Worm (Caenorhabditis elegans) whole organism, L4 larva: ENCODE data around the gene mrps-5.
A peak's percentile ranks its signal among the peaks of the same experiment; 100 is the strongest.

Source experiments
- F10B5.3 ChIP-seq: sonication (generic microtip); optimal IDR thresholded peaks from 2 replicates; lab custom pipeline; 2016; ENCODE audit warnings: mild to moderate bottlenecking, missing genetic modification characterization, missing compliant biosample characterization
- F37D6.2 ChIP-seq: sonication (generic microtip); optimal IDR thresholded peaks from 2 replicates; lab custom pipeline; 2016; ENCODE audit warnings: mild to moderate bottlenecking, missing genetic modification characterization, missing compliant biosample characterization
- Y5F2A.4 ChIP-seq: fragments of 200-800 bp; sonication (Bioruptor generic); optimal IDR thresholded peaks from 2 replicates; lab custom pipeline; 2018; ENCODE audit warnings: mild to moderate bottlenecking, missing genetic modification characterization, missing compliant biosample characterization
- Y75B8A.6 ChIP-seq: fragments of 200-800 bp; sonication (Bioruptor generic); IDR thresholded peaks from 2 replicates; pipeline ENCODE4 v1.3.6; 2022; ENCODE audit warnings: missing genetic modification reagents, missing genetic modification characterization, missing compliant biosample characterization
- aha-1 ChIP-seq: fragments of 150-350 bp; peaks from one replicate; lab custom pipeline; 2014; ENCODE audit warnings: missing biosample characterization, missing genetic modification characterization
- aly-2 ChIP-seq: sonication (generic microtip); optimal IDR thresholded peaks from 2 replicates; lab custom pipeline; 2018; ENCODE audit warnings: missing biosample characterization, missing genetic modification characterization
- ama-1 ChIP-seq: fragments of 150-350 bp; optimal IDR thresholded peaks from 2 replicates; lab custom pipeline; 2014; ENCODE audit warnings: inconsistent platforms, mixed read lengths
- attf-4 ChIP-seq: sonication (generic microtip); optimal IDR thresholded peaks from 3 replicates; lab custom pipeline; 2017; ENCODE audit warnings: missing biosample characterization, missing genetic modification characterization
- ceh-20 ChIP-seq: fragments of 200-800 bp; sonication (Bioruptor generic); IDR thresholded peaks from 2 replicates; pipeline ENCODE4 v1.3.6; 2022; ENCODE audit warnings: missing genetic modification reagents, missing genetic modification characterization, missing compliant biosample characterization
- ceh-44 ChIP-seq: fragments of 200-800 bp; sonication (Bioruptor generic); IDR thresholded peaks from 2 replicates; pipeline ENCODE4 v1.3.6; 2022; ENCODE audit warnings: missing genetic modification reagents, missing genetic modification characterization, missing compliant biosample characterization
- ces-1 ChIP-seq: fragments of 150-350 bp; sonication (generic microtip); optimal IDR thresholded peaks from 4 replicates; lab custom pipeline; 2014; ENCODE audit warnings: missing biosample characterization, missing genetic modification reagents, missing genetic modification characterization
- dmd-9 ChIP-seq: fragments of 200-800 bp; sonication (Bioruptor generic); IDR thresholded peaks from 2 replicates; pipeline ENCODE4 v1.3.6; 2022; ENCODE audit warnings: missing genetic modification reagents, missing genetic modification characterization, missing compliant biosample characterization
- duxl-1 ChIP-seq: sonication (generic microtip); optimal IDR thresholded peaks from 2 replicates; lab custom pipeline; 2016; ENCODE audit warnings: mild to moderate bottlenecking, missing genetic modification characterization, moderate library complexity, missing compliant biosample characterization; ENCODE audit not compliant: poor library complexity
- dve-1 ChIP-seq: sonication (generic microtip); optimal IDR thresholded peaks from 2 replicates; lab custom pipeline; 2017; ENCODE audit warnings: antibody characterized with exemption, mild to moderate bottlenecking, missing genetic modification characterization, missing compliant biosample characterization; ENCODE audit not compliant: insufficient read depth
- egl-27 ChIP-seq: sonication (generic microtip); optimal IDR thresholded peaks from 3 replicates; lab custom pipeline; 2017; ENCODE audit warnings: missing biosample characterization, missing genetic modification reagents, missing genetic modification characterization
- hlh-11 ChIP-seq: fragments of 200-800 bp; sonication (Bioruptor generic); optimal IDR thresholded peaks from 2 replicates; lab custom pipeline; 2018; ENCODE audit warnings: mild to moderate bottlenecking, missing genetic modification characterization, missing compliant biosample characterization
- hlh-30 ChIP-seq: sonication (generic microtip); optimal IDR thresholded peaks from 2 replicates; lab custom pipeline; 2017; ENCODE audit warnings: antibody characterized with exemption, mild to moderate bottlenecking, missing genetic modification characterization, missing compliant biosample characterization; ENCODE audit not compliant: insufficient read depth
- lin-29 ChIP-seq: fragments of 200-800 bp; sonication (Bioruptor generic); IDR thresholded peaks from 2 replicates; pipeline ENCODE4 v1.3.6; 2022; ENCODE audit warnings: missing genetic modification reagents, missing genetic modification characterization, missing compliant biosample characterization
- lin-38 ChIP-seq: fragments of 200-800 bp; sonication (Bioruptor generic); IDR thresholded peaks from 2 replicates; pipeline ENCODE4 v1.3.6; 2022; ENCODE audit warnings: missing genetic modification reagents, missing genetic modification characterization, missing compliant biosample characterization
- lsy-2 ChIP-seq, 2 experiments: fragments of 150-350 bp in 1 of 2; sonication (generic microtip) in 1 of 2; optimal IDR thresholded peaks; 2 replicates each; lab custom pipeline; 2014 to 2017; ENCODE audit warnings: missing biosample characterization in 2 of 2, missing genetic modification characterization in 2 of 2
- mdl-1 ChIP-seq, 2 experiments: fragments of 150-350 bp in 1 of 2; sonication (generic microtip) in 1 of 2; optimal IDR thresholded peaks; 2 replicates each; lab custom pipeline; 2014 to 2017; ENCODE audit warnings: missing biosample characterization in 2 of 2, missing genetic modification characterization in 2 of 2
- mep-1 ChIP-seq: fragments of 150-350 bp; sonication (generic microtip); optimal IDR thresholded peaks from 3 replicates; lab custom pipeline; 2014; ENCODE audit warnings: missing biosample characterization, missing genetic modification characterization
- mes-2 ChIP-seq: sonication (generic microtip); optimal IDR thresholded peaks from 2 replicates; lab custom pipeline; 2016; ENCODE audit warnings: missing genotype, mild to moderate bottlenecking, missing genetic modification characterization, missing compliant biosample characterization; ENCODE audit not compliant: poor library complexity, severe bottlenecking
- mxl-3 ChIP-seq: fragments of 200-800 bp; sonication (Bioruptor generic); optimal IDR thresholded peaks from 2 replicates; lab custom pipeline; 2018; ENCODE audit warnings: mild to moderate bottlenecking, missing genetic modification characterization, missing compliant biosample characterization
- nhr-10 ChIP-seq: fragments of 150-350 bp; optimal IDR thresholded peaks from 2 replicates; lab custom pipeline; 2014; ENCODE audit warnings: missing biosample characterization, missing genetic modification characterization
- nhr-102 ChIP-seq: sonication (generic microtip); optimal IDR thresholded peaks from 2 replicates; lab custom pipeline; 2016; ENCODE audit warnings: mild to moderate bottlenecking, missing genetic modification characterization, moderate library complexity, missing compliant biosample characterization
- nhr-11 ChIP-seq: fragments of 150-350 bp; optimal IDR thresholded peaks from 2 replicates; lab custom pipeline; 2014; ENCODE audit warnings: missing biosample characterization, missing genetic modification characterization
- nhr-25 ChIP-seq: sonication (generic microtip); optimal IDR thresholded peaks from 2 replicates; lab custom pipeline; 2017; ENCODE audit warnings: missing genetic modification characterization, mild to moderate bottlenecking, missing compliant biosample characterization, antibody characterized with exemption, moderate library complexity, borderline replicate concordance; ENCODE audit not compliant: insufficient read depth
- nhr-28 ChIP-seq: fragments of 150-350 bp; optimal IDR thresholded peaks from 2 replicates; lab custom pipeline; 2014; ENCODE audit warnings: missing biosample characterization, missing genetic modification characterization
- pqm-1 ChIP-seq: sonication (generic microtip); optimal IDR thresholded peaks from 2 replicates; lab custom pipeline; 2017; ENCODE audit warnings: missing biosample characterization, missing genetic modification characterization
- rbr-2 ChIP-seq: sonication (generic microtip); optimal IDR thresholded peaks from 2 replicates; lab custom pipeline; 2016; ENCODE audit warnings: missing genotype, missing genetic modification characterization, missing compliant biosample characterization
- set-16 ChIP-seq: fragments of 200-800 bp; sonication (Bioruptor generic); IDR thresholded peaks from 2 replicates; pipeline ENCODE4 v1.3.6; 2022; ENCODE audit warnings: missing genetic modification reagents, missing genetic modification characterization, missing compliant biosample characterization
- tag-97 ChIP-seq: fragments of 200-800 bp; sonication (Bioruptor generic); IDR thresholded peaks from 2 replicates; pipeline ENCODE4 v1.3.6; 2022; ENCODE audit warnings: missing genetic modification characterization, missing compliant biosample characterization
- tra-1 ChIP-seq: fragments of 200-800 bp; sonication (Bioruptor generic); IDR thresholded peaks from 2 replicates; pipeline ENCODE4 v1.3.6; 2022; ENCODE audit warnings: missing genetic modification reagents, missing genetic modification characterization, missing compliant biosample characterization
- unc-62 ChIP-seq, 3 experiments: fragments of 150-350 bp in 1 of 3; sonication (generic microtip); optimal IDR thresholded peaks in 2 of 3; peaks in 1 of 3; 1 replicate in 1 of 3; 2 replicates in 2 of 3; lab custom pipeline; 2014 to 2017; ENCODE audit warnings: missing biosample characterization in 3 of 3, missing genetic modification characterization in 3 of 3, missing genetic modification reagents in 3 of 3, missing genotype in 1 of 3
- vab-7 ChIP-seq: fragments of 200-800 bp; sonication (Bioruptor generic); IDR thresholded peaks from 2 replicates; pipeline ENCODE4 v1.3.6; 2022; ENCODE audit warnings: missing genetic modification reagents, missing genetic modification characterization, missing compliant biosample characterization
- zag-1 ChIP-seq: fragments of 150-350 bp; optimal IDR thresholded peaks from 2 replicates; lab custom pipeline; 2014; ENCODE audit warnings: missing biosample characterization, missing genetic modification characterization
- ztf-7 ChIP-seq: fragments of 150-350 bp; optimal IDR thresholded peaks from 2 replicates; lab custom pipeline; 2014; ENCODE audit warnings: missing biosample characterization, missing genetic modification characterization

The mrps-5 gene

ce11 chrV:12540018-12540417, 23.3 kb upstream of the mrps-5 start (continued):
- TF ChIP-seq dve-1 (tag; lab: Kevin White, UChicago) (peak; percentile 27), mep-1 (tag; lab: Kevin White, UChicago) (peak; percentile 31), lin-38 (no peak), ceh-20 (GFP tag; lab: Robert Waterston, UW) (peak; percentile 59; the same call in 1 of the 2 replicates), hlh-30 (tag; lab: Kevin White, UChicago) (peak; percentile 3), tag-97 (no peak), set-16 (GFP tag; lab: Robert Waterston, UW) (no peak), hlh-11 (tag; lab: Kevin White, UChicago) (peak; percentile 33), vab-7 (no peak), Y75B8A.6 (no peak), tra-1 (no peak), mxl-3 (peak; percentile 13)
- TF ChIP-seq, all 104 proteins: peak for 13

- TF ChIP-seq aha-1 (tag; lab: Kevin White, UChicago) (peak; percentile 29), rbr-2 (tag; lab: Kevin White, UChicago) (no peak), F37D6.2 (no peak), duxl-1 (tag; lab: Kevin White, UChicago) (no peak), egl-27 (tag; lab: Kevin White, UChicago) (no peak), ces-1 (GFP tag; lab: Kevin White, UChicago) (no peak), aly-2 (tag; lab: Kevin White, UChicago) (no peak), ceh-44 (GFP tag; lab: Robert Waterston, UW) (no peak)
Measured at ce11 chrV:12540739-12541138, 22.5 kb upstream of the mrps-5 start, which contains the start of gene F45D3.2. Gene F45D3.2, plus strand, starts transcription at chrV:12541039.

ce11 chrV:12541207-12541606, 22.1 kb upstream of the mrps-5 start:
- no peak for TF ChIP-seq tra-1
- TF ChIP-seq unc-62 (GFP tag; optimal IDR thresholded peaks at IDR 0.05 in 1 of 2; lab: Kevin White, UChicago): peak in 1 of 2 experiments; percentile 98
- TF ChIP-seq unc-62 (tag; optimal IDR thresholded peaks at IDR 0.05; lab: Kevin White, UChicago): no peak

- TF ChIP-seq unc-62 (GFP tag; optimal IDR thresholded peaks at IDR 0.05 in 1 of 2; lab: Kevin White, UChicago): peak in 1 of 2 experiments; percentile 99
- no peak for TF ChIP-seq unc-62 (tag; optimal IDR thresholded peaks at IDR 0.05; lab: Kevin White, UChicago)
- peak; percentile 46 for TF ChIP-seq hlh-11 (tag; lab: Kevin White, UChicago)
- no peak for TF ChIP-seq Y5F2A.4 (GFP tag; lab: Kevin White, UChicago)
- TF ChIP-seq F10B5.3 (tag; lab: Kevin White, UChicago): no peak
- no peak for TF ChIP-seq nhr-11 (tag; lab: Kevin White, UChicago)
- TF ChIP-seq mdl-1 (tag; optimal IDR thresholded peaks at IDR 0.05; lab: Kevin White, UChicago): peak in 1 of 2 experiments; percentile 38
- no peak for TF ChIP-seq dmd-9
- TF ChIP-seq ama-1 (lab: Kevin White, UChicago): peak; percentile 53
- peak; percentile 65 for TF ChIP-seq aha-1 (tag; lab: Kevin White, UChicago)
- no peak for TF ChIP-seq set-16 (GFP tag; lab: Robert Waterston, UW)
- peak; percentile 47 for TF ChIP-seq mes-2
- TF ChIP-seq zag-1 (tag; lab: Kevin White, UChicago): no peak
- TF ChIP-seq nhr-28 (tag; lab: Kevin White, UChicago): peak; percentile 17
- no peak for TF ChIP-seq lin-29 (GFP tag; lab: Robert Waterston, UW)
- TF ChIP-seq attf-4: no peak
- no peak for TF ChIP-seq lin-38
- TF ChIP-seq nhr-25 (tag; lab: Kevin White, UChicago): peak; percentile 8
- TF ChIP-seq nhr-10 (tag; lab: Kevin White, UChicago): peak; percentile 71
- no peak for TF ChIP-seq ztf-7 (tag; lab: Kevin White, UChicago)
- no peak for TF ChIP-seq pqm-1 (tag; lab: Kevin White, UChicago)
- peak; percentile 4 for TF ChIP-seq nhr-102
- TF ChIP-seq rbr-2 (tag; lab: Kevin White, UChicago): peak; percentile 22
- TF ChIP-seq aly-2 (tag; lab: Kevin White, UChicago): no peak
- peak in 1 of 2 experiments; percentile 50 for TF ChIP-seq lsy-2 (tag; optimal IDR thresholded peaks at IDR 0.05; lab: Kevin White, UChicago)
- peak; percentile 32 for TF ChIP-seq hlh-30 (tag; lab: Kevin White, UChicago)
Measured at ce11 chrV:12542683-12543319, 20.5 kb upstream of the mrps-5 start.
